Fruit fly (Drosophila melanogaster) whole organism, embryonic: Measurements from ENCODE around the gene CG7565.

Experiments used
- Antp ChIP-seq: fragments of 200-800 bp; sonication (Bioruptor generic); optimal IDR thresholded peaks from 3 replicates; lab custom pipeline; 2016; ENCODE audit warnings: missing biosample characterization, missing genetic modification characterization
- Blimp-1 ChIP-seq: fragments of 200-800 bp; sonication (Bioruptor generic); optimal IDR thresholded peaks from 3 replicates; lab custom pipeline; 2018; ENCODE audit warnings: missing biosample characterization, missing genetic modification characterization, mild to moderate bottlenecking, moderate library complexity, missing genetic modification reagents
- BtbVII ChIP-seq: fragments of 200-800 bp; sonication (Bioruptor generic); optimal IDR thresholded peaks from 3 replicates; lab custom pipeline; 2017; ENCODE audit warnings: missing biosample characterization, mild to moderate bottlenecking, missing genetic modification characterization
- CG10543 ChIP-seq: fragments of 200-800 bp; sonication (Bioruptor generic); optimal IDR thresholded peaks from 3 replicates; lab custom pipeline; 2017; ENCODE audit warnings: missing biosample characterization, mild to moderate bottlenecking, missing genetic modification characterization, moderate library complexity
- CG11723 ChIP-seq: fragments of 200-800 bp; sonication (Bioruptor generic); optimal IDR thresholded peaks from 2 replicates; lab custom pipeline; 2017; ENCODE audit warnings: missing biosample characterization, mild to moderate bottlenecking, missing genetic modification characterization
- CG13123 ChIP-seq: fragments of 200-800 bp; sonication (Bioruptor generic); optimal IDR thresholded peaks from 2 replicates; lab custom pipeline; 2016; ENCODE audit warnings: missing biosample characterization, missing genetic modification characterization
- CG13287 ChIP-seq: fragments of 200-800 bp; sonication (Bioruptor generic); IDR thresholded peaks from 2 replicates; pipeline ENCODE4 v1.3.6; 2022; ENCODE audit warnings: missing biosample characterization, missing genetic modification characterization; ENCODE audit not compliant: partially characterized antibody
- CG13894 ChIP-seq: fragments of 200-800 bp; sonication (Bioruptor generic); optimal IDR thresholded peaks from 3 replicates; lab custom pipeline; 2018; ENCODE audit warnings: missing biosample characterization, mild to moderate bottlenecking, missing genetic modification characterization, moderate library complexity
- CG15514 ChIP-seq: fragments of 200-800 bp; sonication (Bioruptor generic); optimal IDR thresholded peaks from 3 replicates; lab custom pipeline; 2017; ENCODE audit warnings: missing biosample characterization, missing genetic modification characterization, mild to moderate bottlenecking, moderate library complexity, missing genetic modification reagents
- CG2678 ChIP-seq: fragments of 200-800 bp; sonication (Bioruptor generic); optimal IDR thresholded peaks from 3 replicates; lab custom pipeline; 2019; ENCODE audit warnings: missing biosample characterization, mild to moderate bottlenecking, missing genetic modification characterization, moderate library complexity
- CG31365 ChIP-seq: fragments of 200-800 bp; sonication (Bioruptor generic); optimal IDR thresholded peaks from 2 replicates; lab custom pipeline; 2018; ENCODE audit warnings: missing biosample characterization, mild to moderate bottlenecking, missing genetic modification characterization
- CG3281 ChIP-seq: fragments of 200-800 bp; sonication (Bioruptor generic); optimal IDR thresholded peaks from 3 replicates; lab custom pipeline; 2017; ENCODE audit warnings: missing biosample characterization, mild to moderate bottlenecking, missing genetic modification characterization
- CG3847 ChIP-seq: fragments of 200-800 bp; sonication (Bioruptor generic); IDR thresholded peaks from 2 replicates; pipeline ENCODE4 v1.3.6; 2022; ENCODE audit warnings: missing biosample characterization, missing genetic modification characterization
- CG4730 ChIP-seq: fragments of 200-800 bp; sonication (Bioruptor generic); IDR thresholded peaks from 2 replicates; pipeline ENCODE4 v1.3.6; 2022; ENCODE audit warnings: missing biosample characterization, missing genetic modification characterization
- CG6175 ChIP-seq: fragments of 200-800 bp; sonication (Bioruptor generic); IDR thresholded peaks from 3 replicates; pipeline ENCODE4 v1.3.6; 2022; ENCODE audit warnings: missing biosample characterization, missing genetic modification characterization
- CG6813 ChIP-seq: fragments of 200-800 bp; sonication (Bioruptor generic); optimal IDR thresholded peaks from 2 replicates; lab custom pipeline; 2017; ENCODE audit warnings: missing biosample characterization, missing genetic modification characterization, mild to moderate bottlenecking, moderate library complexity, missing genetic modification reagents
- CG7963 ChIP-seq: fragments of 200-800 bp; sonication (Bioruptor generic); IDR thresholded peaks from 3 replicates; pipeline ENCODE4 v1.3.6; 2022; ENCODE audit warnings: missing biosample characterization, missing genetic modification characterization; ENCODE audit not compliant: partially characterized antibody
- CG8290 ChIP-seq, 3 experiments: fragments of 200-800 bp; sonication (Bioruptor generic); optimal IDR thresholded peaks; 2 replicates each; lab custom pipeline; 2016 to 2019; ENCODE audit warnings: missing biosample characterization in 3 of 3, missing genetic modification characterization in 3 of 3, mild to moderate bottlenecking in 2 of 3, moderate library complexity in 1 of 3
- Ets65A ChIP-seq: fragments of 200-800 bp; sonication (Bioruptor generic); peaks from one replicate; lab custom pipeline; 2016; ENCODE audit warnings: missing biosample characterization, missing genetic modification characterization
- GATAe ChIP-seq: fragments of 200-800 bp; sonication (Bioruptor generic); conservative IDR thresholded peaks from 2 replicates; pipeline ENCODE4 v1.3.6; 2022; ENCODE audit warnings: missing biosample characterization, missing genetic modification characterization
- HLH4C ChIP-seq: fragments of 200-800 bp; sonication (Bioruptor generic); IDR thresholded peaks from 3 replicates; pipeline ENCODE4 v1.3.6; 2022; ENCODE audit warnings: missing biosample characterization, missing genetic modification characterization; ENCODE audit not compliant: partially characterized antibody
- HmgD ChIP-seq: fragments of 200-800 bp; sonication (Bioruptor generic); optimal IDR thresholded peaks from 3 replicates; lab custom pipeline; 2016; ENCODE audit warnings: missing biosample characterization, missing genetic modification characterization
- Pdp1 ChIP-seq, 2 experiments: fragments of 200-800 bp; sonication (Bioruptor generic); optimal IDR thresholded peaks; 3 replicates each; lab custom pipeline; 2016; ENCODE audit warnings: missing biosample characterization in 2 of 2, missing genetic modification characterization in 2 of 2, mild to moderate bottlenecking in 1 of 2, moderate library complexity in 1 of 2
- Sry-β ChIP-seq: fragments of 200-800 bp; sonication (Bioruptor generic); optimal IDR thresholded peaks from 2 replicates; lab custom pipeline; 2018; ENCODE audit warnings: missing biosample characterization, mild to moderate bottlenecking, missing genetic modification characterization, moderate library complexity
- Stat92E ChIP-seq, 3 experiments: fragments of >200 bp in 2 of 3; fragments of 200-800 bp in 1 of 3; sonication (Bioruptor generic) in 1 of 3; optimal IDR thresholded peaks; 2 replicates each; lab custom pipeline; 2017 to 2019; ENCODE audit warnings: missing biosample characterization in 3 of 3, missing genetic modification characterization in 3 of 3, mild to moderate bottlenecking in 1 of 3, moderate library complexity in 1 of 3
- amos ChIP-seq: fragments of 200-800 bp; sonication (Bioruptor generic); IDR thresholded peaks from 2 replicates; pipeline ENCODE4 v1.3.6; 2022; ENCODE audit warnings: missing biosample characterization, missing genetic modification characterization; ENCODE audit not compliant: partially characterized antibody
- ato ChIP-seq: fragments of 200-800 bp; sonication (Bioruptor generic); IDR thresholded peaks from 2 replicates; pipeline ENCODE4 v1.3.6; 2022; ENCODE audit warnings: missing biosample characterization, missing genetic modification characterization; ENCODE audit not compliant: partially characterized antibody
- bsh ChIP-seq, 2 experiments: fragments of 200-800 bp; sonication (Bioruptor generic); optimal IDR thresholded peaks; 2 replicates each; lab custom pipeline; 2017 to 2018; ENCODE audit warnings: mild to moderate bottlenecking in 2 of 2, missing biosample characterization in 2 of 2, missing genetic modification characterization in 2 of 2, moderate library complexity in 1 of 2
- chinmo ChIP-seq: fragments of 200-800 bp; sonication (Bioruptor generic); IDR thresholded peaks from 4 replicates; pipeline ENCODE4 v1.3.6; 2022; ENCODE audit warnings: missing biosample characterization, missing genetic modification characterization; ENCODE audit not compliant: partially characterized antibody
- ci ChIP-seq: fragments of 200-800 bp; sonication (Bioruptor generic); IDR thresholded peaks from 3 replicates; pipeline ENCODE4 v1.3.6; 2022; ENCODE audit warnings: missing biosample characterization, missing genetic modification characterization
- crp ChIP-seq, 2 experiments: fragments of 200-800 bp; sonication (Bioruptor generic); optimal IDR thresholded peaks; 2 replicates in 1 of 2; 3 replicates in 1 of 2; lab custom pipeline; 2017; ENCODE audit warnings: missing biosample characterization in 2 of 2, missing genetic modification characterization in 2 of 2, mild to moderate bottlenecking in 1 of 2, moderate library complexity in 1 of 2
- fd3F ChIP-seq: fragments of 200-800 bp; sonication (Bioruptor generic); optimal IDR thresholded peaks from 2 replicates; lab custom pipeline; 2018; ENCODE audit warnings: missing biosample characterization, mild to moderate bottlenecking, missing genetic modification characterization, moderate library complexity
- ftz-f1 ChIP-seq: fragments of 200-800 bp; sonication (Bioruptor generic); optimal IDR thresholded peaks from 2 replicates; lab custom pipeline; 2016; ENCODE audit warnings: missing biosample characterization, missing genetic modification characterization
- gcm ChIP-seq: fragments of 200-800 bp; sonication (Bioruptor generic); optimal IDR thresholded peaks from 2 replicates; lab custom pipeline; 2019; ENCODE audit warnings: missing biosample characterization, mild to moderate bottlenecking, missing genetic modification characterization, moderate library complexity
- h ChIP-seq: fragments of >200 bp; optimal IDR thresholded peaks from 2 replicates; lab custom pipeline; 2017
- her ChIP-seq: fragments of 200-800 bp; sonication (Bioruptor generic); optimal IDR thresholded peaks from 2 replicates; lab custom pipeline; 2016; ENCODE audit warnings: missing biosample characterization, missing genetic modification characterization
- inv ChIP-seq: fragments of 200-800 bp; sonication (Bioruptor generic); IDR thresholded peaks from 2 replicates; pipeline ENCODE4 v1.3.6; 2022; ENCODE audit warnings: missing biosample characterization, missing genetic modification characterization; ENCODE audit not compliant: partially characterized antibody
- mld ChIP-seq: fragments of 200-800 bp; sonication (Bioruptor generic); IDR thresholded peaks from 3 replicates; pipeline ENCODE4 v1.3.6; 2022; ENCODE audit warnings: missing biosample characterization, missing genetic modification characterization; ENCODE audit not compliant: partially characterized antibody
- nom ChIP-seq: fragments of 200-800 bp; sonication (Bioruptor generic); optimal IDR thresholded peaks from 2 replicates; lab custom pipeline; 2017; ENCODE audit warnings: missing biosample characterization, missing genetic modification characterization, mild to moderate bottlenecking, moderate library complexity, missing genetic modification reagents
- otp ChIP-seq: fragments of 200-800 bp; sonication (Bioruptor generic); IDR thresholded peaks from 3 replicates; pipeline ENCODE4, ENCODE4 v1.3.6; 2022; ENCODE audit warnings: missing biosample characterization, missing genetic modification characterization
- prd ChIP-seq, 3 experiments: fragments of >200 bp in 2 of 3; fragments of 200-800 bp in 1 of 3; sonication (Bioruptor generic) in 1 of 3; optimal IDR thresholded peaks in 2 of 3; IDR thresholded peaks in 1 of 3; 2 replicates in 2 of 3; 3 replicates in 1 of 3; pipeline versions ENCODE4 v1.3.6 to Lab custom; 2017 to 2022; ENCODE audit warnings: missing biosample characterization in 1 of 3, missing genetic modification characterization in 1 of 3
- sna ChIP-seq: fragments of 200-800 bp; sonication (Bioruptor generic); IDR thresholded peaks from 2 replicates; pipeline ENCODE4 v1.3.6; 2022; ENCODE audit warnings: missing biosample characterization, missing genetic modification characterization; ENCODE audit not compliant: partially characterized antibody
- sug ChIP-seq: fragments of 200-800 bp; optimal IDR thresholded peaks from 2 replicates; lab custom pipeline; 2019; ENCODE audit warnings: missing biosample characterization, mild to moderate bottlenecking, missing genetic modification characterization, moderate library complexity
- vnd ChIP-seq: fragments of 200-800 bp; sonication (Bioruptor generic); IDR thresholded peaks from 3 replicates; pipeline ENCODE4 v1.3.6; 2022; ENCODE audit warnings: missing biosample characterization, missing genetic modification characterization; ENCODE audit not compliant: partially characterized antibody

CG7565 gene

dm6 chr3L:8060188-8060856, 31.3 kb downstream of the CG7565 start (continued):
- peak; percentile 74 for TF ChIP-seq amos (GFP tag; lab: Robert Waterston, UW)
- peak; percentile 71; the same call in 1 of the 2 replicates for TF ChIP-seq sna (GFP tag; lab: Robert Waterston, UW)
- peak; percentile 17 for TF ChIP-seq CG15514 (GFP tag; lab: Kevin White, UChicago)
- peak; percentile 3 for TF ChIP-seq CG2678 (tag; lab: Kevin White, UChicago)
- peak; percentile 73 for TF ChIP-seq ato (GFP tag; lab: Robert Waterston, UW)
- TF ChIP-seq ci (GFP tag; lab: Robert Waterston, UW) = peak; percentile 51; the same call in 1 of the 3 replicates
- TF ChIP-seq nom (GFP tag; lab: Kevin White, UChicago) = peak; percentile 38
- TF ChIP-seq BtbVII (GFP tag; lab: Kevin White, UChicago) = peak; percentile 46
- peak; percentile 48 for TF ChIP-seq CG13894 (tag; lab: Kevin White, UChicago)
- TF ChIP-seq HLH4C (GFP tag; lab: Robert Waterston, UW) = peak; percentile 60
- TF ChIP-seq CG13287 = peak; percentile 58
- peak; percentile 30 for TF ChIP-seq CG3281
- TF ChIP-seq Stat92E (GFP tag; optimal IDR thresholded peaks at IDR 0.05; lab: Kevin White, UChicago) = peak in 1 of 3 experiments; percentile 56

- TF ChIP-seq prd (optimal IDR thresholded peaks at IDR 0.05; lab: Kevin White, UChicago) (no peak), prd (GFP tag; IDR thresholded peaks at IDR 0.05; lab: Robert Waterston, UW) (no peak), CG6175 (GFP tag; lab: Robert Waterston, UW) (no peak), fd3F (GFP tag; lab: Kevin White, UChicago) (no peak), GATAe (GFP tag; lab: Robert Waterston, UW) (no peak), her (GFP tag; lab: Kevin White, UChicago) (no peak), CG31365 (no peak), CG13123 (GFP tag; lab: Kevin White, UChicago) (no peak), inv (GFP tag; lab: Robert Waterston, UW) (no peak; the same call in 1 of the 2 replicates), mld (no peak), CG11723 (no peak), vnd (no peak), CG3847 (no peak), CG10543 (GFP tag; lab: Kevin White, UChicago) (peak; percentile 59), otp (no peak), CG8290 (GFP tag; optimal IDR thresholded peaks at IDR 0.05; lab: Kevin White, UChicago) (no peak), CG8290 (tag; optimal IDR thresholded peaks at IDR 0.05; lab: Kevin White, UChicago) (no peak), CG6813 (GFP tag; lab: Kevin White, UChicago) (no peak), Ets65A (GFP tag; lab: Kevin White, UChicago) (peak; percentile 15), ftz-f1 (GFP tag; lab: Kevin White, UChicago) (no peak), CG13894 (tag; lab: Kevin White, UChicago) (no peak), sug (peak; percentile 83), CG4730 (GFP tag; lab: Robert Waterston, UW) (no peak), Blimp-1 (GFP tag; lab: Kevin White, UChicago) (no peak), Antp (GFP tag; lab: Kevin White, UChicago) (no peak), chinmo (GFP tag; lab: Robert Waterston, UW) (0 out of 4 replicates have a peak, but pooled peaks have one; percentile 74), HmgD (no peak), Sry-β (GFP tag; lab: Kevin White, UChicago) (no peak), h (lab: Kevin White, UChicago) (no peak), gcm (no peak), CG7963 (GFP tag; lab: Robert Waterston, UW) (no peak), crp (GFP tag; optimal IDR thresholded peaks at IDR 0.05; lab: Kevin White, UChicago) (no peak), bsh (GFP tag; optimal IDR thresholded peaks at IDR 0.05; lab: Kevin White, UChicago) (no peak), Pdp1 (GFP tag; optimal IDR thresholded peaks at IDR 0.05; lab: Kevin White, UChicago) (peak in 1 of 2 experiments; percentile 50)
These were observed 31.9 kb downstream of the CG7565 start for dm6 chr3L:8059627-8060166.
